Fruit fly (Drosophila melanogaster) whole organism: ENCODE measurements around the gene pic.

Experiments
- CG8478 ChIP-seq: fragments of >200 bp; optimal IDR thresholded peaks from 2 replicates; lab custom pipeline; 2018; ENCODE audit warnings: inconsistent platforms
- pan ChIP-seq: fragments of >200 bp; optimal IDR thresholded peaks from 2 replicates; lab custom pipeline; 2017
- psq ChIP-seq: fragments of >200 bp; optimal IDR thresholded peaks from 2 replicates; lab custom pipeline; 2017

dm6 chr3R:13063746-13064592 is 11.9 kb downstream of the pic start:
- TF ChIP-seq CG8478 (lab: Kevin White, UChicago): peak; percentile 93
- TF ChIP-seq pan: no peak
- no peak for TF ChIP-seq psq
